Worm (Caenorhabditis elegans): ENCODE results near the gene T04A8.18.

Gene T04A8.18

DNA sequence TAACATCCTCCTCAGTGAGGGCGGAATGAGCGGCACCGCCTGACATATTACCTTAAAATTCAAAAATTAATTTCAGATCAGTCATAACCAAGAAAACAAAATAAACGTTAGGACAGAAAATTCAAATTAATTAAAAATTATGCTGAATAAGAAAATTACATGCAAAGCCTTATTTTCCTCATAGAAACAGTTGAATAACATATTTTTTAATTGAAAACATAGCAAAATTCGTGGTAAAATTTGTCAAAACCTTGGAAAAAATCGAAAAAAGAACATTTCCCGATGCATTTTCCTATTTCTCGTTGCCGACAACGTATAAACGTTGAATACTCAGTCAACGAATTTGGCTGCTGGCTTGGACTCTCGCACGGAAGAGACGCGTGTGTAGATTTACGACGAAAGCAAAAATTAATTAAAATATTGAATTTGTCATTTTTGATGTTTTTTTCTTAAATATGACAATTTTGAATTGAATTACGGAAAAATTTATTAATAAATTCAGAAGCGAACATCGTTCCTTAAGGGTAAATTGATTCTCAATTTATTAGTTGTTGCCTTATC is 45.1 kb downstream of the T04A8.18 start, which contains the start of the genes rps-0 and rbg-3 (continued):
- TF ChIP-seq lir-1 (GFP tag; conservative IDR thresholded peaks at IDR 0.05): 0 out of 2 replicates have a peak, but pooled peaks have one; percentile 22
- TF ChIP-seq Y53G8AR.9 (GFP tag; conservative IDR thresholded peaks at IDR 0.05): peak; percentile 58; the same call in 1 of the 2 replicates
- TF ChIP-seq F37B4.10 (GFP tag; IDR thresholded peaks at IDR 0.05): no peak
- peak; percentile 79 for TF ChIP-seq D2030.7 (GFP tag; IDR thresholded peaks at IDR 0.05)
- no peak for TF ChIP-seq mxl-1 (tag; optimal IDR thresholded peaks at IDR 0.05)
- TF ChIP-seq somi-1 (GFP tag; optimal IDR thresholded peaks at IDR 0.05): peak; percentile 24
- no peak for TF ChIP-seq hlh-12 (tag; optimal IDR thresholded peaks at IDR 0.05)
- no peak for TF ChIP-seq hmg-20 (GFP tag; IDR thresholded peaks at IDR 0.05)
- peak; percentile 37 for TF ChIP-seq nhr-80 (tag; optimal IDR thresholded peaks at IDR 0.05)
- no peak for TF ChIP-seq aptf-3 (GFP tag; IDR thresholded peaks at IDR 0.05)
- peak; percentile 87 for TF ChIP-seq snpc-1.3 (tag; optimal IDR thresholded peaks at IDR 0.05; ENCODE audit: insufficient read depth)
- no peak for TF ChIP-seq Y56A3A.18 (GFP tag; IDR thresholded peaks at IDR 0.05)
- no peak for TF ChIP-seq ztf-3 (GFP tag; optimal IDR thresholded peaks at IDR 0.05)
- peak; percentile 62 for TF ChIP-seq efl-1 (GFP tag; optimal IDR thresholded peaks at IDR 0.05)
- TF ChIP-seq ekl-4 (GFP tag; IDR thresholded peaks at IDR 0.05): peak; percentile 41
- peak; percentile 44 for TF ChIP-seq unc-130 (GFP tag; optimal IDR thresholded peaks at IDR 0.05)
- TF ChIP-seq cebp-1 (GFP tag; IDR thresholded peaks at IDR 0.05): no peak
- TF ChIP-seq cebp-1 (tag; optimal IDR thresholded peaks at IDR 0.05): peak; percentile 80
- TF ChIP-seq akir-1 (GFP tag; optimal IDR thresholded peaks at IDR 0.05): no peak
- TF ChIP-seq zfh-2 (GFP tag; conservative IDR thresholded peaks at IDR 0.05): no peak
- TF ChIP-seq hsf-1 (GFP tag; IDR thresholded peaks at IDR 0.05): peak; percentile 56; the same call in 1 of the 2 replicates
- TF ChIP-seq hrde-1 (tag; optimal IDR thresholded peaks at IDR 0.05; ENCODE audit: borderline replicate concordance): no peak
- peak; percentile 85 for TF ChIP-seq lin-40 (tag; optimal IDR thresholded peaks at IDR 0.05)
- TF ChIP-seq Y67H2A.10 (GFP tag; conservative IDR thresholded peaks at IDR 0.05): peak; percentile 57; the same call in 1 of the 2 replicates
- no peak for TF ChIP-seq cebp-2 (GFP tag; IDR thresholded peaks at IDR 0.05)
- TF ChIP-seq dpff-1 (tag; optimal IDR thresholded peaks at IDR 0.05): no peak
- no peak for TF ChIP-seq gei-17 (GFP tag; optimal IDR thresholded peaks at IDR 0.05)
- TF ChIP-seq F55B11.4 (tag; optimal IDR thresholded peaks at IDR 0.05; ENCODE audit: borderline replicate concordance, insufficient read depth): no peak
- TF ChIP-seq ztf-22 (GFP tag; optimal IDR thresholded peaks at IDR 0.05): no peak
- TF ChIP-seq ets-4 (GFP tag; optimal IDR thresholded peaks at IDR 0.05): no peak
- TF ChIP-seq egl-44 (GFP tag; IDR thresholded peaks at IDR 0.05): no peak
- no peak for TF ChIP-seq mes-4 (tag; optimal IDR thresholded peaks at IDR 0.05)
- peak; percentile 84 for TF ChIP-seq pha-4 (tag; optimal IDR thresholded peaks at IDR 0.05)
- peak; percentile 64 for TF ChIP-seq tbp1 (GFP tag; optimal IDR thresholded peaks at IDR 0.05)
- TF ChIP-seq unc-62 (GFP tag; optimal IDR thresholded peaks at IDR 0.05): no peak
- no peak for TF ChIP-seq zim-3 (tag; optimal IDR thresholded peaks at IDR 0.05)
- TF ChIP-seq die-1 (tag; optimal IDR thresholded peaks at IDR 0.05): no peak
- TF ChIP-seq snpc-3.4 (tag; optimal IDR thresholded peaks at IDR 0.05): peak; percentile 91
- no peak for TF ChIP-seq snpc-4 (GFP tag; optimal IDR thresholded peaks at IDR 0.05)
- peak in 3 of 4 experiments; percentile 53 to 74 (median 61) for TF ChIP-seq snpc-4 (tag; optimal IDR thresholded peaks at IDR 0.05)
- peak; percentile 89 for TF ChIP-seq lin-54 (GFP tag; optimal IDR thresholded peaks at IDR 0.05)
- no peak; the same call in 1 of the 2 replicates for TF ChIP-seq C06A6.2 (GFP tag; conservative IDR thresholded peaks at IDR 0.05)
- no peak for TF ChIP-seq F57A8.1 (GFP tag; optimal IDR thresholded peaks at IDR 0.05)
- no peak for TF ChIP-seq ceh-58 (GFP tag; IDR thresholded peaks at IDR 0.05)
- TF ChIP-seq B0261.1 (tag; optimal IDR thresholded peaks at IDR 0.05): no peak
- TF ChIP-seq B0019.2 (GFP tag; conservative IDR thresholded peaks at IDR 0.05): peak; percentile 74; the same call in 1 of the 2 replicates
- no peak for TF ChIP-seq bed-2 (GFP tag; IDR thresholded peaks at IDR 0.05)
- peak; percentile 48; the same call in 1 of the 2 replicates for TF ChIP-seq attf-3 (GFP tag; conservative IDR thresholded peaks at IDR 0.05)
